Fruit fly (Drosophila melanogaster): ENCODE data around the gene CG34012.
A peak's percentile ranks its signal among the peaks of the same experiment; 100 is the strongest.

The CG34012 gene

dm6 chr3L:11123088-11123487, 13.8 kb upstream of the CG34012 start, which contains the start of the genes Ufd1 and NaPi-III (continued):
- TF ChIP-seq vnd (GFP tag; IDR thresholded peaks at IDR 0.05; ENCODE audit: partially characterized antibody) (peak; percentile 61; the same call in 2 of the 3 replicates), fd64A (GFP tag; optimal IDR thresholded peaks at IDR 0.05) (no peak), CG4282 (GFP tag; optimal IDR thresholded peaks at IDR 0.05) (peak; percentile 36), CG1832 (GFP tag; optimal IDR thresholded peaks at IDR 0.05) (no peak), CG18011 (GFP tag; optimal IDR thresholded peaks at IDR 0.05) (no peak), bab2 (GFP tag; optimal IDR thresholded peaks at IDR 0.05) (peak; percentile 14), E2f2 (GFP tag; IDR thresholded peaks at IDR 0.05) (peak; percentile 91), CoRest (tag; optimal IDR thresholded peaks at IDR 0.05) (peak; percentile 73), CG6813 (GFP tag; optimal IDR thresholded peaks at IDR 0.05) (no peak), GATAe (GFP tag; conservative IDR thresholded peaks at IDR 0.05) (peak; percentile 50; the same call in 1 of the 2 replicates), zfh1 (GFP tag; IDR thresholded peaks at IDR 0.05) (peak; percentile 40; the same call in 2 of the 3 replicates), tll (GFP tag; optimal IDR thresholded peaks at IDR 0.05) (no peak), stwl (tag; optimal IDR thresholded peaks at IDR 0.05) (peak; percentile 83), dan (GFP tag; IDR thresholded peaks at IDR 0.05) (no peak), Nf-YC (tag; optimal IDR thresholded peaks at IDR 0.05) (no peak), CG2678 (tag; optimal IDR thresholded peaks at IDR 0.05) (peak; percentile 15), Meics (GFP tag; optimal IDR thresholded peaks at IDR 0.05) (no peak), CG11398 (GFP tag; optimal IDR thresholded peaks at IDR 0.05) (no peak), Hmr (GFP tag; optimal IDR thresholded peaks at IDR 0.05) (peak; percentile 90), Max (GFP tag; optimal IDR thresholded peaks at IDR 0.05) (no peak), Fer3 (tag; optimal IDR thresholded peaks at IDR 0.05) (no peak), knrl (GFP tag; IDR thresholded peaks at IDR 0.05; ENCODE audit: partially characterized antibody) (peak; percentile 83), onecut (GFP tag; IDR thresholded peaks at IDR 0.05) (no peak), CG12942 (GFP tag; optimal IDR thresholded peaks at IDR 0.05) (no peak), wdn (GFP tag; IDR thresholded peaks at IDR 0.05) (no peak), CHES-1-like (GFP tag; optimal IDR thresholded peaks at IDR 0.05) (peak; percentile 87), CG16815 (GFP tag; optimal IDR thresholded peaks at IDR 0.05) (no peak), oc (tag; optimal IDR thresholded peaks at IDR 0.05) (no peak), ase (GFP tag; IDR thresholded peaks at IDR 0.05) (no peak), YL-1 (GFP tag; optimal IDR thresholded peaks at IDR 0.05) (peak; percentile 79), CG12769 (tag; optimal IDR thresholded peaks at IDR 0.05) (peak; percentile 67), shn (GFP tag; optimal IDR thresholded peaks at IDR 0.05) (peak; percentile 30), lov (optimal IDR thresholded peaks at IDR 0.05) (no peak), lov (GFP tag; IDR thresholded peaks at IDR 0.05) (peak; percentile 49; the same call in 1 of the 3 replicates), gro (GFP tag; optimal IDR thresholded peaks at IDR 0.05) (peak; percentile 71), CG32532 (GFP tag; IDR thresholded peaks at IDR 0.05) (peak; percentile 75), aop (GFP tag; IDR thresholded peaks at IDR 0.05) (no peak), gem (tag; optimal IDR thresholded peaks at IDR 0.05) (peak; percentile 6), CG1602 (GFP tag; optimal IDR thresholded peaks at IDR 0.05) (no peak), az2 (GFP tag; optimal IDR thresholded peaks at IDR 0.05) (no peak), CG17568 (GFP tag; optimal IDR thresholded peaks at IDR 0.05) (no peak), CG31388 (GFP tag; optimal IDR thresholded peaks at IDR 0.05) (no peak), TFAM (GFP tag; optimal IDR thresholded peaks at IDR 0.05) (no peak), cg (GFP tag; optimal IDR thresholded peaks at IDR 0.05) (no peak), Atf3 (GFP tag; optimal IDR thresholded peaks at IDR 0.05) (peak; percentile 5), cwo (GFP tag; optimal IDR thresholded peaks at IDR 0.05) (no peak), lab (GFP tag; optimal IDR thresholded peaks at IDR 0.05) (peak; percentile 30), Drgx (GFP tag; IDR thresholded peaks at IDR 0.05) (peak; percentile 57), Ets65A (GFP tag) (peak; percentile 88), hth (optimal IDR thresholded peaks at IDR 0.05) (no peak), Asciz (GFP tag; optimal IDR thresholded peaks at IDR 0.05) (no peak)
